Fruit fly (Drosophila melanogaster) whole organism, wandering third instar larva: ENCODE measurements around the gene Pdhb.

Source experiments
- Abd-B ChIP-seq: fragments of >200 bp; optimal IDR thresholded peaks from 2 replicates; lab custom pipeline; 2017; ENCODE audit warnings: missing biosample characterization, missing genetic modification characterization
- CG32264 ChIP-seq: fragments of 200-800 bp; sonication (Bioruptor generic); optimal IDR thresholded peaks from 2 replicates; lab custom pipeline; 2016; ENCODE audit warnings: missing biosample characterization, missing genetic modification characterization
- CG9705 ChIP-seq: fragments of 200-800 bp; sonication (Bioruptor generic); optimal IDR thresholded peaks from 2 replicates; lab custom pipeline; 2018; ENCODE audit warnings: missing biosample characterization, mild to moderate bottlenecking, missing genetic modification characterization
- CrebA ChIP-seq: fragments of 200-800 bp; sonication (Bioruptor generic); optimal IDR thresholded peaks from 2 replicates; lab custom pipeline; 2016; ENCODE audit warnings: missing biosample characterization, mild to moderate bottlenecking, missing genetic modification characterization, borderline replicate concordance
- Dfd ChIP-seq: fragments of >200 bp; optimal IDR thresholded peaks from 2 replicates; lab custom pipeline; 2017; ENCODE audit warnings: missing biosample characterization, missing genetic modification characterization
- Dif ChIP-seq: fragments of 200-275, 200-300 bp; sonication (Bioruptor generic); optimal IDR thresholded peaks from 2 replicates; lab custom pipeline; 2018; ENCODE audit warnings: missing biosample characterization, missing genetic modification characterization; ENCODE audit not compliant: partially characterized antibody
- GATAd ChIP-seq: sonication (Bioruptor generic); optimal IDR thresholded peaks from 2 replicates; lab custom pipeline; 2016; ENCODE audit warnings: missing biosample characterization, missing genetic modification characterization
- HLH106 ChIP-seq: fragments of 200-800 bp; optimal IDR thresholded peaks from 3 replicates; lab custom pipeline; 2019; ENCODE audit warnings: missing biosample characterization, mild to moderate bottlenecking, missing genetic modification characterization, moderate library complexity
- Hnf4 ChIP-seq: fragments of 200-800 bp; sonication (Bioruptor generic); optimal IDR thresholded peaks from 2 replicates; lab custom pipeline; 2016; ENCODE audit warnings: missing biosample characterization, mild to moderate bottlenecking, missing genetic modification characterization
- Hr78 ChIP-seq: fragments of >200 bp; optimal IDR thresholded peaks from 2 replicates; lab custom pipeline; 2017; ENCODE audit warnings: missing biosample characterization, missing genetic modification characterization
- Hr83 ChIP-seq: fragments of 200-300 bp; sonication (Bioruptor generic); optimal IDR thresholded peaks from 2 replicates; lab custom pipeline; 2016; ENCODE audit warnings: missing biosample characterization, mild to moderate bottlenecking, missing genetic modification characterization, moderate library complexity; ENCODE audit not compliant: poor library complexity, severe bottlenecking
- Jra ChIP-seq: sonication (Bioruptor generic); optimal IDR thresholded peaks from 2 replicates; lab custom pipeline; 2016; ENCODE audit warnings: missing biosample characterization, missing genetic modification characterization
- Mio ChIP-seq: sonication (Bioruptor generic); optimal IDR thresholded peaks from 2 replicates; lab custom pipeline; 2016; ENCODE audit warnings: missing biosample characterization, missing genetic modification characterization
- Myc ChIP-seq: fragments of >200 bp; optimal IDR thresholded peaks from 2 replicates; lab custom pipeline; 2017
- N ChIP-seq: fragments of >200 bp; optimal IDR thresholded peaks from 2 replicates; lab custom pipeline; 2018; ENCODE audit warnings: missing biosample characterization, missing external identifiers, missing genetic modification characterization
- OdsH ChIP-seq: fragments of 200-800 bp; sonication (Bioruptor generic); optimal IDR thresholded peaks from 2 replicates; lab custom pipeline; 2016; ENCODE audit warnings: missing biosample characterization, mild to moderate bottlenecking, missing genetic modification characterization
- Rel ChIP-seq, 2 experiments: fragments of 200-800 bp; sonication (Bioruptor generic) in 1 of 2; optimal IDR thresholded peaks; 2 replicates in 1 of 2; 3 replicates in 1 of 2; lab custom pipeline; 2016 to 2019; ENCODE audit warnings: mild to moderate bottlenecking in 2 of 2, missing biosample characterization in 2 of 2, missing genetic modification characterization in 2 of 2, moderate library complexity in 1 of 2
- Sp1 ChIP-seq: fragments of 200-800 bp; sonication (Bioruptor generic); optimal IDR thresholded peaks from 3 replicates; lab custom pipeline; 2019; ENCODE audit warnings: missing biosample characterization, mild to moderate bottlenecking, missing genetic modification characterization, moderate library complexity
- Vsx2 ChIP-seq: fragments of 200-300, 225-300 bp; sonication (Bioruptor generic); optimal IDR thresholded peaks from 2 replicates; lab custom pipeline; 2018; ENCODE audit warnings: missing biosample characterization, missing genetic modification characterization; ENCODE audit not compliant: partially characterized antibody
- br ChIP-seq: fragments of 200-800 bp; sonication (Bioruptor generic); optimal IDR thresholded peaks from 2 replicates; lab custom pipeline; 2016; ENCODE audit warnings: missing biosample characterization, missing genetic modification characterization
- brk ChIP-seq: fragments of 200-800 bp; sonication (Bioruptor generic); optimal IDR thresholded peaks from 2 replicates; lab custom pipeline; 2016; ENCODE audit warnings: missing biosample characterization, mild to moderate bottlenecking, missing genetic modification characterization
- dl ChIP-seq, 2 experiments: fragments of 175-275, 200-275 bp in 1 of 2; fragments of 200-275 bp in 1 of 2; sonication (Bioruptor generic); optimal IDR thresholded peaks; lab custom pipeline; 2018; ENCODE audit warnings: mild to moderate bottlenecking in 2 of 2, missing biosample characterization in 2 of 2, missing genetic modification characterization in 2 of 2, moderate library complexity in 2 of 2; ENCODE audit not compliant: partially characterized antibody in 2 of 2, insufficient read depth in 1 of 2
- dmrt93B ChIP-seq: fragments of 200-800 bp; sonication (Bioruptor generic); optimal IDR thresholded peaks from 2 replicates; lab custom pipeline; 2018; ENCODE audit warnings: missing biosample characterization, mild to moderate bottlenecking, missing genetic modification characterization
- dsf ChIP-seq: sonication (Bioruptor generic); optimal IDR thresholded peaks from 2 replicates; lab custom pipeline; 2016; ENCODE audit warnings: missing biosample characterization, missing genetic modification characterization, borderline replicate concordance
- ey ChIP-seq: fragments of 200-800 bp; sonication (Bioruptor generic); optimal IDR thresholded peaks from 2 replicates; lab custom pipeline; 2016; ENCODE audit warnings: missing biosample characterization, missing genetic modification characterization
- foxo ChIP-seq, 2 experiments: fragments of 200-800 bp; sonication (Bioruptor generic); optimal IDR thresholded peaks; 2 replicates in 1 of 2; 3 replicates in 1 of 2; lab custom pipeline; 2016 to 2017; ENCODE audit warnings: missing biosample characterization in 2 of 2, missing genetic modification characterization in 2 of 2
- fru ChIP-seq: fragments of 200-800 bp; sonication (Bioruptor generic); optimal IDR thresholded peaks from 3 replicates; lab custom pipeline; 2016; ENCODE audit warnings: missing biosample characterization, mild to moderate bottlenecking, missing genetic modification characterization
- h ChIP-seq: fragments of 200-800 bp; sonication (Bioruptor generic); optimal IDR thresholded peaks from 3 replicates; lab custom pipeline; 2016; ENCODE audit warnings: missing biosample characterization, mild to moderate bottlenecking, missing genetic modification characterization
- jim ChIP-seq: fragments of 175-275, 200-325 bp; sonication (Bioruptor generic); optimal IDR thresholded peaks from 2 replicates; lab custom pipeline; 2016; ENCODE audit warnings: missing biosample characterization, mild to moderate bottlenecking, missing genetic modification characterization
- lola ChIP-seq: fragments of >200 bp; optimal IDR thresholded peaks from 2 replicates; lab custom pipeline; 2017; ENCODE audit warnings: missing biosample characterization, missing genetic modification characterization
- pan ChIP-seq: fragments of >200 bp; optimal IDR thresholded peaks from 2 replicates; lab custom pipeline; 2017
- psq ChIP-seq: fragments of 200-800 bp; sonication (Bioruptor generic); optimal IDR thresholded peaks from 3 replicates; lab custom pipeline; 2017; ENCODE audit warnings: missing biosample characterization, mild to moderate bottlenecking, missing genetic modification characterization, moderate library complexity
- rgr ChIP-seq: fragments of 200-800 bp; sonication (Bioruptor generic); optimal IDR thresholded peaks from 3 replicates; lab custom pipeline; 2016; ENCODE audit warnings: missing biosample characterization, mild to moderate bottlenecking, missing genetic modification characterization
- sage ChIP-seq: fragments of 200-800 bp; sonication (Bioruptor generic); optimal IDR thresholded peaks from 2 replicates; lab custom pipeline; 2016; ENCODE audit warnings: missing biosample characterization, mild to moderate bottlenecking, missing genetic modification characterization
- sv ChIP-seq: fragments of 200-800 bp; sonication (Bioruptor generic); optimal IDR thresholded peaks from 3 replicates; lab custom pipeline; 2016; ENCODE audit warnings: missing biosample characterization, missing genetic modification characterization
- tai ChIP-seq: sonication (Bioruptor generic); optimal IDR thresholded peaks from 2 replicates; lab custom pipeline; 2016; ENCODE audit warnings: missing biosample characterization, missing genetic modification characterization
- usp ChIP-seq: fragments of >200 bp; optimal IDR thresholded peaks from 2 replicates; lab custom pipeline; 2017; ENCODE audit warnings: missing biosample characterization, missing genetic modification characterization
- woc ChIP-seq: sonication (Bioruptor generic); optimal IDR thresholded peaks from 2 replicates; lab custom pipeline; 2016; ENCODE audit warnings: missing biosample characterization, mild to moderate bottlenecking, missing genetic modification characterization

Pdhb gene

dm6 chr3R:29071141-29071540 is 41.7 kb upstream of the Pdhb start:
- TF ChIP-seq Hnf4 (GFP tag; lab: Kevin White, UChicago) (peak; percentile 8), dmrt93B (GFP tag; lab: Kevin White, UChicago) (no peak), dsf (no peak), lola (GFP tag; lab: Kevin White, UChicago) (no peak), rgr (peak; percentile 10), h (GFP tag; lab: Kevin White, UChicago) (peak; percentile 7), brk (GFP tag; lab: Kevin White, UChicago) (no peak), HLH106 (tag; lab: Kevin White, UChicago) (no peak), ey (GFP tag; lab: Kevin White, UChicago) (no peak), Hr83 (peak; percentile 3), sage (GFP tag; lab: Kevin White, UChicago) (no peak), Vsx2 (no peak), CrebA (GFP tag; lab: Kevin White, UChicago) (no peak), CG9705 (GFP tag; lab: Kevin White, UChicago) (no peak), OdsH (GFP tag; lab: Kevin White, UChicago) (no peak), Sp1 (GFP tag; lab: Kevin White, UChicago) (no peak), psq (GFP tag; lab: Kevin White, UChicago) (no peak), dl (GFP tag; optimal IDR thresholded peaks at IDR 0.05; lab: Kevin White, UChicago; ENCODE audit: insufficient read depth in 1 of 2, partially characterized antibody in 2 of 2) (no peak), Dfd (GFP tag; lab: Kevin White, UChicago) (no peak), Abd-B (GFP tag; lab: Kevin White, UChicago) (no peak), Jra (GFP tag; lab: Kevin White, UChicago) (no peak), Rel (GFP tag; optimal IDR thresholded peaks at IDR 0.05; lab: Kevin White, UChicago) (no peak), Rel (tag; optimal IDR thresholded peaks at IDR 0.05; lab: Kevin White, UChicago) (no peak)
- TF ChIP-seq, all 38 proteins: peak for 4

dm6 chr3R:29072834-29073233 is 40.0 kb upstream of the Pdhb start:
- no peak for TF ChIP-seq Jra (GFP tag; lab: Kevin White, UChicago)
- TF ChIP-seq N, result no peak
- TF ChIP-seq Mio, result no peak
- no peak for TF ChIP-seq br (GFP tag; lab: Kevin White, UChicago)
- TF ChIP-seq Myc, result no peak
- TF ChIP-seq usp (GFP tag; lab: Kevin White, UChicago), result no peak
- no peak for TF ChIP-seq Hnf4 (GFP tag; lab: Kevin White, UChicago)
- TF ChIP-seq foxo (GFP tag; optimal IDR thresholded peaks at IDR 0.05; lab: Kevin White, UChicago), result peak in 1 of 2 experiments; percentile 25
- TF ChIP-seq rgr, result peak; percentile 10
- TF ChIP-seq tai (GFP tag; lab: Kevin White, UChicago), result no peak
- no peak for TF ChIP-seq CG32264
- no peak for TF ChIP-seq Dif (GFP tag; lab: Kevin White, UChicago)
- no peak for TF ChIP-seq HLH106 (tag; lab: Kevin White, UChicago)
- no peak for TF ChIP-seq brk (GFP tag; lab: Kevin White, UChicago)
- no peak for TF ChIP-seq sage (GFP tag; lab: Kevin White, UChicago)
- no peak for TF ChIP-seq Abd-B (GFP tag; lab: Kevin White, UChicago)
- TF ChIP-seq CG9705 (GFP tag; lab: Kevin White, UChicago), result no peak
- TF ChIP-seq pan, result no peak
- no peak for TF ChIP-seq dmrt93B (GFP tag; lab: Kevin White, UChicago)
- TF ChIP-seq Sp1 (GFP tag; lab: Kevin White, UChicago), result peak; percentile 7
- TF ChIP-seq woc (GFP tag; lab: Kevin White, UChicago), result peak; percentile 14
- TF ChIP-seq GATAd (GFP tag; lab: Kevin White, UChicago), result no peak
- TF ChIP-seq Dfd (GFP tag; lab: Kevin White, UChicago), result no peak
- no peak for TF ChIP-seq sv (GFP tag; lab: Kevin White, UChicago)
- TF ChIP-seq OdsH (GFP tag; lab: Kevin White, UChicago), result no peak
- TF ChIP-seq CrebA (GFP tag; lab: Kevin White, UChicago), result no peak
- TF ChIP-seq ey (GFP tag; lab: Kevin White, UChicago), result peak; percentile 34
- TF ChIP-seq dl (GFP tag; optimal IDR thresholded peaks at IDR 0.05; lab: Kevin White, UChicago; ENCODE audit: insufficient read depth in 1 of 2, partially characterized antibody in 2 of 2), result no peak
- peak; percentile 53 for TF ChIP-seq fru (GFP tag; lab: Kevin White, UChicago)
- TF ChIP-seq jim, result no peak
- TF ChIP-seq dsf, result no peak
- no peak for TF ChIP-seq Hr78 (GFP tag; lab: Kevin White, UChicago)
- no peak for TF ChIP-seq lola (GFP tag; lab: Kevin White, UChicago)
- TF ChIP-seq Rel (GFP tag; optimal IDR thresholded peaks at IDR 0.05; lab: Kevin White, UChicago), result no peak
- TF ChIP-seq Rel (tag; optimal IDR thresholded peaks at IDR 0.05; lab: Kevin White, UChicago), result no peak
- peak; percentile 44 for TF ChIP-seq h (GFP tag; lab: Kevin White, UChicago)
- no peak for TF ChIP-seq Vsx2
- peak; percentile 25 for TF ChIP-seq psq (GFP tag; lab: Kevin White, UChicago)
- no peak for TF ChIP-seq Hr83
- TF ChIP-seq, all 38 proteins: peak for 8
